Fruit fly (Drosophila melanogaster): ENCODE data around the gene Boh2.
A peak's percentile ranks its signal among the peaks of the same experiment; 100 is the strongest.

Boh2 gene

dm6 chr2L:11206604-11207238 lies 27.9 kb downstream of the Boh2 start (continued):
- TF ChIP-seq E2f2 (GFP tag; IDR thresholded peaks at IDR 0.05) (no peak), sima (GFP tag; optimal IDR thresholded peaks at IDR 0.05) (no peak), sug (tag; optimal IDR thresholded peaks at IDR 0.05) (peak; percentile 4), insv (GFP tag; optimal IDR thresholded peaks at IDR 0.05) (peak in 1 of 2 experiments; percentile 3), gcm (GFP tag; optimal IDR thresholded peaks at IDR 0.05) (peak; percentile 35), lmd (GFP tag; IDR thresholded peaks at IDR 0.05) (no peak), salm (tag; optimal IDR thresholded peaks at IDR 0.05) (no peak), CG7839 (tag; optimal IDR thresholded peaks at IDR 0.05) (no peak), danr (GFP tag; IDR thresholded peaks at IDR 0.05) (no peak), CrebB (tag; optimal IDR thresholded peaks at IDR 0.05) (peak; percentile 18), Nf-YC (tag; optimal IDR thresholded peaks at IDR 0.05) (peak; percentile 71), shn (GFP tag; optimal IDR thresholded peaks at IDR 0.05) (no peak), slou (GFP tag; optimal IDR thresholded peaks at IDR 0.05) (no peak), Ptx1 (GFP tag; IDR thresholded peaks at IDR 0.05) (no peak), lbe (GFP tag; optimal IDR thresholded peaks at IDR 0.05) (no peak), Opbp (GFP tag; IDR thresholded peaks at IDR 0.05; ENCODE audit: partially characterized antibody) (no peak), CG7556 (GFP tag; optimal IDR thresholded peaks at IDR 0.05) (no peak), phol (tag; optimal IDR thresholded peaks at IDR 0.05) (no peak), grn (GFP tag; optimal IDR thresholded peaks at IDR 0.05) (peak; percentile 41), her (GFP tag; optimal IDR thresholded peaks at IDR 0.05) (no peak), CG13424 (tag; optimal IDR thresholded peaks at IDR 0.05) (no peak), cas (GFP tag; IDR thresholded peaks at IDR 0.05) (no peak), slp2 (GFP tag; optimal IDR thresholded peaks at IDR 0.05) (no peak), Abd-B (GFP tag; optimal IDR thresholded peaks at IDR 0.05) (no peak), CG4854 (GFP tag; optimal IDR thresholded peaks at IDR 0.05) (no peak), Adf1 (GFP tag; IDR thresholded peaks at IDR 0.05) (no peak), vfl (GFP tag; optimal IDR thresholded peaks at IDR 0.05) (no peak), CG32767 (GFP tag; IDR thresholded peaks at IDR 0.05) (0 out of 2 replicates have a peak, but pooled peaks have one; percentile 11), sna (GFP tag; IDR thresholded peaks at IDR 0.05; ENCODE audit: partially characterized antibody) (no peak), dati (GFP tag; IDR thresholded peaks at IDR 0.05) (no peak), CG34224 (GFP tag; IDR thresholded peaks at IDR 0.05; ENCODE audit: partially characterized antibody) (no peak), CHES-1-like (GFP tag; optimal IDR thresholded peaks at IDR 0.05) (no peak), CG18619 (GFP tag; optimal IDR thresholded peaks at IDR 0.05) (peak; percentile 11), ash1 (GFP tag; optimal IDR thresholded peaks at IDR 0.05) (peak; percentile 29), CG14965 (GFP tag; optimal IDR thresholded peaks at IDR 0.05; ENCODE audit: borderline replicate concordance) (no peak), Atf3 (GFP tag; optimal IDR thresholded peaks at IDR 0.05) (no peak), ham (GFP tag; IDR thresholded peaks at IDR 0.05) (no peak), trem (tag; optimal IDR thresholded peaks at IDR 0.05) (no peak), sisA (GFP tag; IDR thresholded peaks at IDR 0.05) (no peak), Hmr (GFP tag; optimal IDR thresholded peaks at IDR 0.05) (no peak), Camta (GFP tag; optimal IDR thresholded peaks at IDR 0.05) (peak; percentile 45), CG10431 (GFP tag; optimal IDR thresholded peaks at IDR 0.05) (no peak), maf-S (GFP tag; optimal IDR thresholded peaks at IDR 0.05) (no peak), Optix (GFP tag; IDR thresholded peaks at IDR 0.05) (no peak), Meics (GFP tag; optimal IDR thresholded peaks at IDR 0.05) (no peak), CG9727 (GFP tag; optimal IDR thresholded peaks at IDR 0.05) (peak; percentile 58), CkIIα-i1 (GFP tag; IDR thresholded peaks at IDR 0.05) (no peak), ara (GFP tag; IDR thresholded peaks at IDR 0.05) (peak; percentile 77), crp (GFP tag; optimal IDR thresholded peaks at IDR 0.05) (no peak), grau (tag; optimal IDR thresholded peaks at IDR 0.05) (no peak), CG6654 (GFP tag; optimal IDR thresholded peaks at IDR 0.05) (no peak)

All from whole organism, embryonic.